Worm (Caenorhabditis elegans): ENCODE results near the gene glc-4.

glc-4 gene

ce11 chrII:7183493-7184272 lies 8.9 kb upstream of the glc-4 start, which contains the start of gene pdl-1:
Gene pdl-1 (plus strand): TSS chrII:7183801.
- TF ChIP-seq ceh-82 (tag; optimal IDR thresholded peaks at IDR 0.05) (peak; percentile 59), daf-12 (tag; optimal IDR thresholded peaks at IDR 0.05) (no peak), jun-1 (tag; optimal IDR thresholded peaks at IDR 0.05) (peak; percentile 15), snpc-4 (tag; optimal IDR thresholded peaks at IDR 0.05) (peak; percentile 60), unc-62 (GFP tag; optimal IDR thresholded peaks at IDR 0.05) (no peak), nfya-1 (tag; optimal IDR thresholded peaks at IDR 0.05; ENCODE audit: insufficient read depth) (peak; percentile 68), aly-2 (tag; optimal IDR thresholded peaks at IDR 0.05) (no peak), pha-4 (tag; optimal IDR thresholded peaks at IDR 0.05) (peak; percentile 87), hmg-11 (tag; optimal IDR thresholded peaks at IDR 0.05) (no peak), ama-1 (optimal IDR thresholded peaks at IDR 0.05) (peak; percentile 69), fos-1 (tag; optimal IDR thresholded peaks at IDR 0.05) (no peak), sea-2 (GFP tag; optimal IDR thresholded peaks at IDR 0.05) (no peak), lin-39 (tag; optimal IDR thresholded peaks at IDR 0.05) (peak; percentile 68), R02D3.7 (tag; optimal IDR thresholded peaks at IDR 0.05) (peak; percentile 16), ztf-11 (tag; optimal IDR thresholded peaks at IDR 0.05) (no peak), nhr-77 (tag; optimal IDR thresholded peaks at IDR 0.05) (peak; percentile 27), elt-2 (tag; optimal IDR thresholded peaks at IDR 0.05) (peak; percentile 36), ztf-4 (tag; optimal IDR thresholded peaks at IDR 0.05) (peak; percentile 72), nhr-43 (tag; optimal IDR thresholded peaks at IDR 0.05; ENCODE audit: poor library complexity, severe bottlenecking) (peak; percentile 75), fkh-2 (tag; optimal IDR thresholded peaks at IDR 0.05) (no peak), pqm-1 (tag; optimal IDR thresholded peaks at IDR 0.05) (peak; percentile 11), tbx-2 (tag; optimal IDR thresholded peaks at IDR 0.05) (peak; percentile 62), lin-15B (tag; optimal IDR thresholded peaks at IDR 0.05) (peak; percentile 14), nhr-237 (tag; optimal IDR thresholded peaks at IDR 0.05) (no peak), skn-1 (tag; optimal IDR thresholded peaks at IDR 0.05) (peak; percentile 6), egl-5 (tag; optimal IDR thresholded peaks at IDR 0.05) (peak; percentile 25), ZK546.5 (tag; optimal IDR thresholded peaks at IDR 0.05) (no peak), nhr-76 (tag; optimal IDR thresholded peaks at IDR 0.05) (no peak), mml-1 (tag; optimal IDR thresholded peaks at IDR 0.05) (no peak)

- TF ChIP-seq fkh-10 (GFP tag; optimal IDR thresholded peaks at IDR 0.05), result peak; percentile 72
- no peak for TF ChIP-seq pqm-1 (tag; optimal IDR thresholded peaks at IDR 0.05)
- TF ChIP-seq nhr-67 (tag; optimal IDR thresholded peaks at IDR 0.05), result no peak
- peak; percentile 57 for TF ChIP-seq hmg-11 (tag; optimal IDR thresholded peaks at IDR 0.05)
- no peak for TF ChIP-seq skn-1 (tag; optimal IDR thresholded peaks at IDR 0.05)
- TF ChIP-seq elt-2 (tag; optimal IDR thresholded peaks at IDR 0.05), result no peak
- TF ChIP-seq ZK546.5 (tag; optimal IDR thresholded peaks at IDR 0.05), result no peak
- TF ChIP-seq nhr-12 (tag; optimal IDR thresholded peaks at IDR 0.05), result no peak
- no peak for TF ChIP-seq ztf-4 (tag; optimal IDR thresholded peaks at IDR 0.05)
- TF ChIP-seq nhr-11 (tag; optimal IDR thresholded peaks at IDR 0.05), result no peak
- TF ChIP-seq tbx-2 (tag; optimal IDR thresholded peaks at IDR 0.05), result no peak
- TF ChIP-seq nfya-1 (tag; optimal IDR thresholded peaks at IDR 0.05; ENCODE audit: insufficient read depth), result peak; percentile 58
- TF ChIP-seq unc-62 (GFP tag; optimal IDR thresholded peaks at IDR 0.05), result no peak
- no peak for TF ChIP-seq nhr-23 (tag; optimal IDR thresholded peaks at IDR 0.05)
- no peak for TF ChIP-seq ceh-82 (tag; optimal IDR thresholded peaks at IDR 0.05)
- TF ChIP-seq R02D3.7 (tag; optimal IDR thresholded peaks at IDR 0.05), result no peak
- no peak for TF ChIP-seq snpc-4 (tag; optimal IDR thresholded peaks at IDR 0.05)
- TF ChIP-seq mml-1 (tag; optimal IDR thresholded peaks at IDR 0.05), result no peak
These were observed 7.9 kb upstream of the glc-4 start for ce11 chrII:7182630-7183029.

- TF ChIP-seq fkh-10 (GFP tag; optimal IDR thresholded peaks at IDR 0.05), result peak; percentile 15
- no peak for TF ChIP-seq unc-62 (GFP tag; optimal IDR thresholded peaks at IDR 0.05)
- no peak for TF ChIP-seq ceh-9 (tag; optimal IDR thresholded peaks at IDR 0.05)
These were observed 1.4 kb upstream of the glc-4 start for ce11 chrII:7176108-7176507.
